Fruit fly (Drosophila melanogaster) S2 (cell line): ENCODE data around the gene cnir.

Source experiments
- CG8478 ChIP-seq: fragments of >200 bp; optimal IDR thresholded peaks from 2 replicates; lab custom pipeline; 2018
- CTCF ChIP-seq, 2 experiments: fragments of >200 bp; optimal IDR thresholded peaks; 2 replicates each; lab custom pipeline; 2018

Gene cnir

DNA sequence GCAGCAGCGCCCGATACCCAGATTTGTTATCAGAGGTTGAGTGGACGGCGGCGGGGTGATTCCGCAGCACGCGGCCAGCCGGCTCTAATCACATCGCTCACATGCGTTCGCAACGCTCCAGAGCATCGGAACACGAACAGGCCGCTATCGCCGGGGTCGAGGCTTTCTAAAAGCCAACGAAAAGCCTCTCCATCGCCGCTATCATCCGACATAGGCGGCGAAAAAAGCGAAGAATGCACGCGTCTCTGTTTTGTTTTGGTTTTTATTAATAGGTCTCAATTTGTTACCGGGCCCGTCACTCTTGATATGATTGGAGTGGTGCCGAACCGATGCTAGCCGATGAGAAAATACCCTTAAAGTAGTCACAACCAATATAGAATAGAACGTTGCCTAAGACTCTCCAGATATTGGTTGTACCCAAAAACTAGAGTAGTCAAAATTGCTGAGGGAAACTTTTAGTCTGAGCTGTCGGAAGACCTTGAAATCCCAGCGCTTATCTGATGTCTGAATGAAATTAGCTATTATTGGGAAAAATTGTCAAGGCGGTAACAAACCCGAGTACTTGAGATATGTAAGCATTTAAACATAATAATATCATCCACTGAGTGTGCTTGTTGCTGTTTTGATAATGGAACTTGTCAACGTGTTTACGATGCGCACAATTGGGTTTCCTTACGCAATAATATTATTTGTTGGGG lies 2.5 kb upstream of the cnir start, which contains the start of gene CG17261:
Gene CG17261 (plus strand): TSS at position 634 of the 698 bp plus-strand sequence.
- no peak for TF ChIP-seq CG8478
- TF ChIP-seq CTCF (optimal IDR thresholded peaks at IDR 0.05; lab: Kevin White, UChicago): no peak

DNA sequence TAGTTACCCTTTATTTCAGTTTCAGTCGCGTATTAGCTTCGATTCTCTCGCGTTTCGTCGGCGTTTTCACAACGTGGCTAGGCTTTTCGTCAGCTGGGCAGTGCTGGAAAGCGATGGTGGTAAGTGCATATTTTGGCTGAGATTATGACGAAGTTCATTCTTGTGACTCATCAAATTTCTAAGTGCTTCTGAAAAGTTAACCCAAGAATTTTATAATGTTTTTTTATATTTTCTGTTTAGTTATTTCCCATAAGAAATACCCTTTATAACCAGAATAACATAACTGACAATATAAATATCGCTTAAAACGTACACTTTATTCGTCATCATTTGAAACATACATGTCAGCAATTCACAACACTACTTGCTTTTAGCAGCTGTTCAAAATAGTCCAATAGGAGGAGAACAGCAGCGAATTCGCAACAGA lies 2.4 kb downstream of the cnir start, which contains the start of the genes CG17260 and SerRS:
Gene CG17260 (plus strand): TSS at position 78 of the 427 bp plus-strand sequence.
Gene SerRS (minus strand): TSS at position 251 of the 427 bp plus-strand sequence.
- TF ChIP-seq CTCF (optimal IDR thresholded peaks at IDR 0.05; lab: Kevin White, UChicago) (no peak), CG8478 (no peak)

DNA sequence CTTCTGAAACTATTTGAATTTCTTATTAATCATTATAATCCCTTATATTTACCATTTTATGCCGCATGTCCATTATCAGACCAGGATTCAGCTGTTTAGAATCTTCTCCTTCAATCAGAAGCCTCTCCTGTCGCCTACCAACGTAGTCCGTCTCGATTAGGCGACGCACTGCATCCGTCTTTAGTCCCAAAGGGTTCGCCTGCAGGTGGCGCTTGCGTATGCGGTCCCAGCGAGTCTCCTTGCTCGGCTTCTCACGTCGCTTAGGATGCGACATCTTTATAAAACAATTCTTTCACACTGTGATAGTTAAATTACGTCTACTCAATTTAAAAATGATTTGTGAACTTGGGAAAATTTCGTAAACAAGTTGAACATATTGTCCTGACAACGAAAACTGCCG lies 4.6 kb downstream of the cnir start, which contains the start of gene CG17258:
Gene CG17258 (minus strand): TSS at position 380 of the 400 bp plus-strand sequence.
- TF ChIP-seq CTCF (optimal IDR thresholded peaks at IDR 0.05; lab: Kevin White, UChicago): peak; percentile 65 to 73
- no peak for TF ChIP-seq CG8478

DNA sequence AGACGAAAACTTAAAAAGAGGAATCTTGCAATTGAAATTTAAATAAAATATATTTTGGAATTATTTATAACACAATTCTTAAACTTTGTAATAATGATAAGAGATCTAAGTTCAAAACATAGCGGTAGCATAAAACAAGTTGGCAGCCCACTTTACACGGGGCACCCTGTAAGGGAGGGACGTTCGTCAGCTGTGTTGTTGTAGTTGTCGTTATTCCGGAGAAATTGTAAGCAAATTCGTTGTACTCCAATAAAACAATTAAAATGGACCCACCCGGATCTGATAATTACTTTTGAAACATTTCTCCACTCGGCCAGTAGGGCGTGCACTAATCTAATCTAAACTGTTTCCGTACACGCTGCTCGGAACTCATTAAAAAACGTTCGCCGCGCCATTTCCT lies 9.3 kb downstream of the cnir start, which contains the start of gene GABPI:
Gene GABPI (plus strand): TSS at position 190 of the 400 bp plus-strand sequence.
- TF ChIP-seq CG8478 (no peak), CTCF (optimal IDR thresholded peaks at IDR 0.05; lab: Kevin White, UChicago) (no peak)

DNA sequence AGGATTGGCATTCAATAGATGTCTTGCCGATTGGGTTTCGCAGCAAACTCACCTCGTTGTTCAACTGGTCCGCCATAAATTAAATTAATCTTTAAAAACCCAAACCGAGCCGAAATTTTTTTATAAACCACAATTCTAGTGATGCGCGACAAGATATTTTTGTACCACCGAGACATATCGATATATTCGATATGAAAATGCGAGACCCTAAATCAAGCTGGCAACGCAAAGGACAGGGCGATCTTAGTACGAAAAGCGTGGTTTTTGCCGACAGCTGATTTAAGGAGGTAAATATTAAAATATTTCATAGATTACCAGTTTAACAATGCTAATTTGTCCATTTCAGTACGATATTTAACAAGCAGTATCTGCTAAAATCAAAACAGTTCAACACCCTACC lies 10.6 kb downstream of the cnir start, which contains the start of the genes Sf3b2 and CG17219:
Gene Sf3b2 (minus strand): TSS at position 157 of the 400 bp plus-strand sequence.
Gene CG17219 (plus strand): TSS at position 242 of the 400 bp plus-strand sequence.
- TF ChIP-seq CG8478 (no peak), CTCF (optimal IDR thresholded peaks at IDR 0.05; lab: Kevin White, UChicago) (no peak)

DNA sequence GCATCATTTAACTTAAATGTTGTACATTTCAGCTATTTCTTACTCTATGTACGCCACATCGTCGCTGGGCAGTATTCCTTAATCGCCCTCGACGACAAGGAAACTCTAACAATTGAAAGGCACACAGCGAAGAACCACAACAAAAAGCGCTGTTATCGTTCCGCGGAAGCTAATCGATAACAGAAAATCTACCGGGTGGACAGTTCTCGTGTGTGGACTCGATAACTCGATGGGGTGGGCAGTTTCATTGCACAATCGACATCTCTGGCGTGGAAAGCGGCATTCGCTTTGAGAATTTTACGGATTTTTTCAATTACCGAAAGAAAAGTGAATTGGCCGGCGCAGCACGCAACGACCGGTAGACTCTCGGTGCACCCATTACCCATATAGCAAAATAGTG lies 16.6 kb downstream of the cnir start, which contains the start of the genes alpha4GT1 and Prp40:
Gene alpha4GT1 (minus strand): TSS at position 156 of the 400 bp plus-strand sequence.
Gene Prp40 (plus strand): TSS at position 241 of the 400 bp plus-strand sequence.
- no peak for TF ChIP-seq CG8478
- TF ChIP-seq CTCF (optimal IDR thresholded peaks at IDR 0.05; lab: Kevin White, UChicago): peak in 1 of 2 experiments; percentile 23

DNA sequence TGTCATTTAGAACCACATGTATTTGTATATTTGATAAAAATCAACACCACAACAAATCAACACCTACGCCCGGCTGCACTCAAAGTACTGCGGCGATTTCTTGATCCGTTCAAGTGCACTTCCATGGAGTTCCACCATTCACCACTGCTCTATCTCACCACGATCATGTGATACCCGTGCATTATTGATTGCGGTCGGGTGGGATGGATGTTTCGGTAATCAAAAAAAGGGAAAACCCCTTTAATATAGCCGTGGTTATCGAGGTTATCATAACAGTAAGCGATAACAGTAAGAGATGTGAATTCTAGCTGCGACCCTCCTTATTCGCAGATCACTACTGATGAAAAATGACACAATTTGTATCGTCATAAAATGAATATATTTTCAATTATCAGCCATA lies 21.4 kb downstream of the cnir start, which contains the start of the genes CG17224 and CG17264:
Gene CG17224 (minus strand): TSS at position 97 of the 400 bp plus-strand sequence.
Gene CG17264 (plus strand): TSS at position 297 of the 400 bp plus-strand sequence.
- TF ChIP-seq CG8478 (no peak), CTCF (optimal IDR thresholded peaks at IDR 0.05; lab: Kevin White, UChicago) (no peak)

DNA sequence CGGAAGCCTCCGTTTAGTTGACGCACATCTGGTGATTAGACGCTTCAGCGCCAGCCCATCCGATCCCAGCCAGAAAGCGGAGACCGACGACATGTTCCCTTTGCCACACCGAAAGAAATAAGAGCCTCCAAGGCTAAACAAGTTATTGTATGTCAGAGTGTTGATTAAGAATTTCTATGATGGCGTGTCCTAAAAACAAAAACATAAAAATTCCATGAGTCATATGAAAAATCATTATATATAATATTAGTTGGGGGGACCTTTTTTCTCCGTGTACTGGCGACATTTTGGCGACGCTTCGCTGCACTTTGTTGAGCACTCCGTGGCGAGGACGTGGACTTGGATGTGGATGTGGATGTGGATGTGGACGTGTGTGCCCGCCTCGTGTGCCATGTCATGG lies 26.8 kb downstream of the cnir start:
- TF ChIP-seq CTCF (optimal IDR thresholded peaks at IDR 0.05; lab: Kevin White, UChicago): no peak
- TF ChIP-seq CG8478: no peak

DNA sequence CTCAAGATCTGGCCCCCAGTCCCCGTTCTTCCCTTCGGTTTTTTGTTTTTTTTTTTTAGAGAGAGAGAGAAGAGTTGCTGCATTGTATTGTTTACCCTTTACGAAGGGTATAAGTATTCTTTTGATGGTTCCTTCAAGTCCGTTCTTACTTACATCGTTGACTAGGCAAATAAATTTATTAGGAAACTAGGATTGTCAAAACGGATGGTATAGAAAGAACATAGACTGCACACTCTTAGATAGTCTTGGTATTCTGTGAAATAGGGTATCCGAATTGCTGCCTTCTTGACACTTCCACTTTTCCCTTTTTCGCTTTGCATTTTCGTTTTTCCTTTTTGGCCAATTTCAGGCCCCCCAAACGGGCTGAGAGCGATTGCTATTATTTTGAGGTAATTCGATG lies 28.1 kb downstream of the cnir start:
- no peak for TF ChIP-seq CG8478
- TF ChIP-seq CTCF (optimal IDR thresholded peaks at IDR 0.05; lab: Kevin White, UChicago): no peak

DNA sequence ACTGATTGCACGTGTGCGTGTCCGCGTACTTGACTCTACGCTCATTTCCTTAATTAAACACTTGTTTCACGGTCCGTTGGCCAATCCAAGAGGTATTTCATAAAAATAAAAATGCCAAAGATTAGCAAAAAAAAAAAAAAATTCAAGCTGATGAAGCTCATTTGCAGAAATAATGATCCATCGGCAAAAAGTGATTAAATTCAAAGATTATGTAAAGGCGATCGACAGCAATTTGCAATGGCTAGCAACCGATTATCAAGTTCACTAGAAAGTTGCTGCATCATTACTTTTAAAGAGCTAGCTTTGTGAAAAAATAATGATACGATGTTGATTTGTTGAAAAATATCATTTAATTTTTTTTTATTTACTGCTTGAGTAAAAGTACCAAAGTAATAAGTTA lies 30.2 kb downstream of the cnir start:
- TF ChIP-seq CG8478: no peak
- no peak for TF ChIP-seq CTCF (optimal IDR thresholded peaks at IDR 0.05; lab: Kevin White, UChicago)

DNA sequence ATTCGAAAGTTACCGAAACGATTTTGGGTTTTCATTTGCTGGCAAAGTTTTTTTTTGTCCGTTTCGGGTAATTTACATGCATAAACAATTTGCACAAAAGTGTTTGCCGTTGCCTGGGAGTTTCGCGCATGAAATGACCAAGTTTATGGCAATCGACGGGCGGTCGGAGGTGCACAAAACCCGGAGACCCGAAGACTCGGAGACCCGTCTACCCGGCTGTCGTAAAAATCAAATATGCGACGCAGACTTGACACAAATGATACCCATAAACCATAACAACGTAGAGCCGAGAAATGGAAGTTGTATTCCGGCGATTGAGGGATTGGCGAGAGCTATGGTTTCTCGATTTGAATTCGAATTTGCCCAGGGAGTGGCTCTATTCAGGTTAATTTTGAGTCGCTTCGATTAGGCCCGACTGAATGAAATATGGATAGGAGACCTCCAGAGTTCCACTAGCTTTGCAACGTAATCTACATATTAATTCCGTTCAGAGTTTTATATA lies 32.6 kb downstream of the cnir start:
- TF ChIP-seq CG8478 (no peak), CTCF (optimal IDR thresholded peaks at IDR 0.05; lab: Kevin White, UChicago) (no peak)

DNA sequence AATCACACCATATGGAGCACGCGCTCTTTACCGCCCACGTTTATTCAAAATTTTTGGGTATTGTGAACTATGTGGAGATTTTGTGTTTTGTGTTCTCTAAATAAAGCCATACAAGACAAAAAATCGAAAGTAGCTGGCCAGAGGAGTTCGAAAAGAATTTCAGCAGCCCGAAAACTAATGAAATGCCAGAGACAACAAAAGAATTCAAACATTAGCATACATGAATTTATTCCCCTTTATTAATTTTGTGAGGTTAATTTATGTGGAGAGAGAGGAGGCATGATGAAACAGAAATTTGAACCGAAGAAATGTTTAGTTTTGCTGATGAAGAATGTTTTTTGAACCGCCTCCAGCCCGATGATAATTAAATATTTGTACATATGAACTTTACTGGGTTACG lies 33.4 kb downstream of the cnir start:
- TF ChIP-seq CG8478 (no peak), CTCF (optimal IDR thresholded peaks at IDR 0.05; lab: Kevin White, UChicago) (no peak)

DNA sequence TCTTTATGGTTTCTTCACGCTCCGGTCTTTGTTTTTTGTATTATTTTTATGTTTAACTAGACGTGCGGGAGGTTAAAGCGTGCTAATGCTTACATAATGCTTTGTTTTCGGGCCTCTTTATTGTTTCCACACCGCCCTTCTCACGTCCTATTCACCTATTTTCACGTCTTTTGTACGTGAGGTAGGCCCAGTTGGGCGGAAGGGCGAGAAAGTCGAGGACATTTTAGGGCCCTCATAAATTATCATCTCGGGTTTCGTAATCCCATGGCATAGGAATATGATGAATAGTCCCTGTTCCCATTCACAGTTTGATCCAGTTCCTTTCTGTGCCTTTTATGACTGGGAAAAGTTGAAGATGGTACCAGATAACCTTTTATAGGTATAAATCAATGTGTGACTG lies 34.1 kb downstream of the cnir start:
- TF ChIP-seq CTCF (optimal IDR thresholded peaks at IDR 0.05; lab: Kevin White, UChicago) (no peak), CG8478 (no peak)

DNA sequence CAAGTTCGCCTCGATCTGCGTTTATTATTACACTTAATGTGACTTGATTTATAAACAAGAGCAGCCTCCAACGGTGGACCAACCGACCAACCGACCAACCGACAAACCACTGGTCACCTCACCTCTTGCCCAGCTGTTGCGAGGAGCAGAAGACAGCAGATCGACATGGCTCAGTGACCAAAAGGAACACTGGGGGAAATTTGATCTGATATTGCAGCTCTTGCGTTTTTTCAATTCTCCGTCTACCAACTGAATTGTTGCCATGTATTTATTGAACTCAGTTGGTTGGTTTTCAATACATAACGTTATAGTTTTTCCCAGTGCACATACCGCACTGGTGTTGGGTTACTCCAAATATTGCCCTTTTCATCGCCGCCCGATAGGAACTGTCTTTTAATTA lies 35.0 kb downstream of the cnir start:
- no peak for TF ChIP-seq CTCF (optimal IDR thresholded peaks at IDR 0.05; lab: Kevin White, UChicago)
- TF ChIP-seq CG8478: no peak

DNA sequence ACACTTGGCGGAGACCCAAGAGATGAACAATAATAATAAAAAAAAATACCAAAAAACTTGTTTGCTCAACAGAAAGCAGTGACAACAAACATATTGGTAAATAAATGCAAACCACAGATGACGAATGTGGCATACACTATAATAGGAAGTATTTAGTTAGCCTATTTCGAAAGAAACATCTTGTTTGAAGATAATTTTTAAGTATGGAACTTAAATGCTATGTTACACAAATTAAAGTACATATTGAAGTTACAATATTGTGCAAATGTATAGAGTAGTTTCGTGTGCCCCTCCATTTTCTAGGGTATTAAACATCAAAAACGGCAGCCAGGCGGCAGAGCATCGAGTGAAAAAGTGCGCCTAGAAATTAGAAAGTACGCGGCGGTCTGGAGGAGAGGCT lies 36.2 kb downstream of the cnir start:
- TF ChIP-seq CG8478: no peak
- no peak for TF ChIP-seq CTCF (optimal IDR thresholded peaks at IDR 0.05; lab: Kevin White, UChicago)

DNA sequence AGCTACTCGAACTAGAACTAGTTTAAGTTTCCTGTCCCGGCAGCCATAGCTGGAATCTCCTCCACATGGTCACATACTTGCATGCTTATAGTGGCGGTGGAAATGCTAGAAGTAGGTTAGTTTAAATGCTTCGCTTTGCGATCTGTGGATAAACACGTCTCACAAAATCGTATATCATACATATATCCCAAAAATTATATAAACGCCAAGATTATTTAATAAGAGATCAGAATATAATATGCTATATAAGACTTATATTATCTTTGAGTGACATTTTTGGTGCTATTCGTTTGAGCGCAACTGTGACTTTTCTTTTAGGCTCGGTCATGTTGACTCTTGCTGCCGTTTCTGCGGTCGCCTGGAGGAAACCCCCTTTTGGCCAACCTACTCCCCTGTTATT lies 37.7 kb downstream of the cnir start:
- TF ChIP-seq CG8478 (no peak), CTCF (optimal IDR thresholded peaks at IDR 0.05; lab: Kevin White, UChicago) (no peak)
